Worm (Caenorhabditis elegans) whole organism, L3 larva: ENCODE results near the gene F07B10.7.
"Not testable (repeated sequence)": the region's sequence is repeated elsewhere in the genome, so short reads cannot be mapped to it uniquely, and the experiment has no call there.

Experiments used
- aly-2 ChIP-seq: fragments of 150-350 bp; optimal IDR thresholded peaks from 2 replicates; lab custom pipeline; 2014; ENCODE audit warnings: missing biosample characterization, missing genetic modification characterization
- lin-39 ChIP-seq: fragments of 150-350 bp; optimal IDR thresholded peaks from 2 replicates; lab custom pipeline; 2018; ENCODE audit warnings: missing biosample characterization, missing genetic modification reagents, missing genetic modification characterization
- unc-62 ChIP-seq: fragments of 150-350 bp; sonication (generic microtip); optimal IDR thresholded peaks from 4 replicates; lab custom pipeline; 2014; ENCODE audit warnings: missing biosample characterization, missing genetic modification reagents, missing genetic modification characterization

DNA sequence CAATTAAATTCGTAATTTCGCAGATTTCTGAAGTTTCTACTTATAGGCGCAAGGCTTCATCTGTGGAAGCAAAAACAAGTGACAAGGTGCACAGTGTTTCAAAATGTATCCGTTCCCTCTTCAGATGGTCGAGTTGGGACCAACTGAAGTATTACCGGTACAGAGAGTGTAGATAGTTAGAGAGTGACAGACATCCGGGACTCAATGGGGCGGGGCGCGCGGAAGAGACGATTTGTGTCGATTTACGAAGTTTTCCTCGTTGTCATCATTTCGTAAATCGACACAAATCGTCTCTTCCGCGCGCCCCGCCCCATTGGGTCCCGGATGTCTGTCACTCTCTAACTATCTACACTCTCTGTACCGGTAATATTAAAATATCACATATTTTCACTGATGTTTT is 25.6 kb upstream of the F07B10.7 start, which contains the start of gene C03E10.3:
- not testable (repeated sequence) for TF ChIP-seq lin-39 (tag; lab: Kevin White, UChicago); unc-62 (GFP tag; lab: Kevin White, UChicago); aly-2 (tag; lab: Kevin White, UChicago)
